Fruit fly (Drosophila melanogaster) whole organism, embryonic: ENCODE measurements around the gene CG3104.

Experiments used
- Adf1 ChIP-seq: fragments of 200-800 bp; sonication (Bioruptor generic); IDR thresholded peaks from 2 replicates; pipeline ENCODE4 v1.3.6; 2022; ENCODE audit warnings: missing biosample characterization, missing genetic modification characterization
- Atf6 ChIP-seq: fragments of 200-800 bp; sonication (Bioruptor generic); IDR thresholded peaks from 2 replicates; pipeline ENCODE4 v1.3.6; 2022; ENCODE audit warnings: missing biosample characterization, missing genetic modification characterization
- Bgb ChIP-seq: fragments of 200-800 bp; sonication (Bioruptor generic); IDR thresholded peaks from 2 replicates; pipeline ENCODE4 v1.3.6; 2022; ENCODE audit warnings: missing biosample characterization, missing genetic modification characterization; ENCODE audit not compliant: partially characterized antibody
- Blimp-1 ChIP-seq: fragments of 200-800 bp; sonication (Bioruptor generic); optimal IDR thresholded peaks from 3 replicates; lab custom pipeline; 2018; ENCODE audit warnings: missing biosample characterization, missing genetic modification characterization, mild to moderate bottlenecking, moderate library complexity, missing genetic modification reagents
- BtbVII ChIP-seq: fragments of 200-800 bp; sonication (Bioruptor generic); optimal IDR thresholded peaks from 3 replicates; lab custom pipeline; 2017; ENCODE audit warnings: missing biosample characterization, mild to moderate bottlenecking, missing genetic modification characterization
- CG10209 ChIP-seq: fragments of 200-800 bp; sonication (Bioruptor generic); optimal IDR thresholded peaks from 3 replicates; lab custom pipeline; 2017; ENCODE audit warnings: missing biosample characterization, mild to moderate bottlenecking, missing genetic modification characterization, missing genetic modification reagents
- CG10565 ChIP-seq: fragments of 200-800 bp; sonication (Bioruptor generic); optimal IDR thresholded peaks from 3 replicates; lab custom pipeline; 2016; ENCODE audit warnings: missing biosample characterization, mild to moderate bottlenecking, missing genetic modification characterization
- CG10959 ChIP-seq: fragments of 200-800 bp; sonication (Bioruptor generic); IDR thresholded peaks from 2 replicates; pipeline ENCODE4 v1.3.6; 2022; ENCODE audit warnings: missing biosample characterization, missing genetic modification characterization
- CG11093 ChIP-seq: fragments of 200-800 bp; sonication (Bioruptor generic); IDR thresholded peaks from 3 replicates; pipeline ENCODE4 v1.3.6; 2022; ENCODE audit warnings: missing biosample characterization, missing genetic modification characterization
- CG11398 ChIP-seq: fragments of 200-800 bp; sonication (Bioruptor generic); optimal IDR thresholded peaks from 2 replicates; lab custom pipeline; 2016; ENCODE audit warnings: missing biosample characterization, missing genetic modification characterization
- CG11695 ChIP-seq: fragments of 200-800 bp; sonication (Bioruptor generic); IDR thresholded peaks from 3 replicates; pipeline ENCODE4 v1.3.6; 2022; ENCODE audit warnings: missing biosample characterization, missing genetic modification characterization
- CG12299 ChIP-seq: fragments of 200-800 bp; sonication (Bioruptor generic); optimal IDR thresholded peaks from 2 replicates; lab custom pipeline; 2018; ENCODE audit warnings: missing biosample characterization, mild to moderate bottlenecking, missing genetic modification characterization
- CG13624 ChIP-seq: fragments of 200-800 bp; sonication (Bioruptor generic); optimal IDR thresholded peaks from 2 replicates; lab custom pipeline; 2016; ENCODE audit warnings: missing biosample characterization, missing genetic modification characterization
- CG14667 ChIP-seq: fragments of 200-800 bp; sonication (Bioruptor generic); IDR thresholded peaks from 2 replicates; pipeline ENCODE4 v1.3.6; 2022; ENCODE audit warnings: missing biosample characterization, missing genetic modification characterization
- CG15073 ChIP-seq: fragments of 200-800 bp; sonication (Bioruptor generic); optimal IDR thresholded peaks from 2 replicates; lab custom pipeline; 2016; ENCODE audit warnings: missing biosample characterization, missing genetic modification characterization
- CG17802 ChIP-seq: fragments of 200-800 bp; sonication (Bioruptor generic); optimal IDR thresholded peaks from 2 replicates; lab custom pipeline; 2018; ENCODE audit warnings: missing biosample characterization, mild to moderate bottlenecking, missing genetic modification characterization, moderate library complexity
- CG18262 ChIP-seq: fragments of 200-800 bp; optimal IDR thresholded peaks from 3 replicates; lab custom pipeline; 2019; ENCODE audit warnings: missing biosample characterization, mild to moderate bottlenecking, missing genetic modification characterization, moderate library complexity
- CG2202 ChIP-seq: fragments of 200-800 bp; sonication (Bioruptor generic); optimal IDR thresholded peaks from 2 replicates; lab custom pipeline; 2018; ENCODE audit warnings: missing biosample characterization, mild to moderate bottlenecking, missing genetic modification characterization
- CG33213 ChIP-seq: fragments of 200-800 bp; sonication (Bioruptor generic); optimal IDR thresholded peaks from 3 replicates; lab custom pipeline; 2016; ENCODE audit warnings: missing biosample characterization, missing genetic modification characterization
- CG4282 ChIP-seq: fragments of 200-800 bp; sonication (Bioruptor generic); optimal IDR thresholded peaks from 2 replicates; lab custom pipeline; 2016; ENCODE audit warnings: missing biosample characterization, missing genetic modification characterization
- CG6254 ChIP-seq: fragments of 200-800 bp; sonication (Bioruptor generic); optimal IDR thresholded peaks from 3 replicates; lab custom pipeline; 2017; ENCODE audit warnings: mild to moderate bottlenecking, missing biosample characterization, missing genetic modification reagents, missing genetic modification characterization
- Dek ChIP-seq: fragments of 200-800 bp; sonication (Bioruptor generic); optimal IDR thresholded peaks from 3 replicates; lab custom pipeline; 2019; ENCODE audit warnings: missing biosample characterization, mild to moderate bottlenecking, missing genetic modification characterization, moderate library complexity
- Dll ChIP-seq: fragments of 200-800 bp; sonication (Bioruptor generic); IDR thresholded peaks from 4 replicates; pipeline ENCODE4 v1.3.6; 2022; ENCODE audit warnings: missing biosample characterization, missing genetic modification characterization; ENCODE audit not compliant: partially characterized antibody
- ERR ChIP-seq: fragments of 200-800 bp; sonication (Bioruptor generic); optimal IDR thresholded peaks from 2 replicates; lab custom pipeline; 2016; ENCODE audit warnings: missing biosample characterization, missing genetic modification characterization
- H15 ChIP-seq: fragments of 200-800 bp; sonication (Bioruptor generic); IDR thresholded peaks from 3 replicates; pipeline ENCODE4 v1.3.6; 2022; ENCODE audit warnings: missing biosample characterization, missing genetic modification characterization
- Hmx ChIP-seq: fragments of 200-800 bp; sonication (Bioruptor generic); optimal IDR thresholded peaks from 2 replicates; lab custom pipeline; 2016; ENCODE audit warnings: missing biosample characterization, missing genetic modification characterization
- Hr39 ChIP-seq: fragments of >200 bp; optimal IDR thresholded peaks from 2 replicates; lab custom pipeline; 2017
- Kr ChIP-seq: fragments of 200-800 bp; sonication (Bioruptor generic); optimal IDR thresholded peaks from 2 replicates; lab custom pipeline; 2017; ENCODE audit warnings: missing biosample characterization, mild to moderate bottlenecking, missing genetic modification characterization
- Lhr ChIP-seq: fragments of 200-800 bp; sonication (Bioruptor generic); optimal IDR thresholded peaks from 3 replicates; lab custom pipeline; 2017; ENCODE audit warnings: mild to moderate bottlenecking, missing biosample characterization, missing genetic modification reagents, missing genetic modification characterization
- Med ChIP-seq: fragments of 200-800 bp; sonication (Bioruptor generic); peaks from one replicate; lab custom pipeline; 2016; ENCODE audit warnings: missing biosample characterization, missing genetic modification characterization, mild to moderate bottlenecking, inconsistent platforms, moderate library complexity
- Myb ChIP-seq: fragments of 200-800 bp; sonication (Bioruptor generic); optimal IDR thresholded peaks from 2 replicates; lab custom pipeline; 2016; ENCODE audit warnings: missing biosample characterization, missing genetic modification characterization
- NfI ChIP-seq: fragments of 200-800 bp; sonication (Bioruptor generic); optimal IDR thresholded peaks from 3 replicates; lab custom pipeline; 2018; ENCODE audit warnings: missing biosample characterization, mild to moderate bottlenecking, missing genetic modification characterization, moderate library complexity
- Oli ChIP-seq: fragments of 200-800 bp; sonication (Bioruptor generic); optimal IDR thresholded peaks from 2 replicates; lab custom pipeline; 2018; ENCODE audit warnings: missing biosample characterization, mild to moderate bottlenecking, missing genetic modification characterization, moderate library complexity
- Xrp1 ChIP-seq: fragments of 200-800 bp; sonication (Bioruptor generic); IDR thresholded peaks from 2 replicates; pipeline ENCODE4 v1.3.6; 2022; ENCODE audit warnings: missing biosample characterization, missing genetic modification characterization
- amos ChIP-seq: fragments of 200-800 bp; sonication (Bioruptor generic); IDR thresholded peaks from 2 replicates; pipeline ENCODE4 v1.3.6; 2022; ENCODE audit warnings: missing biosample characterization, missing genetic modification characterization; ENCODE audit not compliant: partially characterized antibody
- bbx ChIP-seq: fragments of 200-800 bp; sonication (Bioruptor generic); IDR thresholded peaks from 2 replicates; pipeline ENCODE4 v1.3.6; 2022; ENCODE audit warnings: missing biosample characterization, missing genetic modification characterization; ENCODE audit not compliant: partially characterized antibody
- cg ChIP-seq: fragments of 200-800 bp; sonication (Bioruptor generic); optimal IDR thresholded peaks from 3 replicates; lab custom pipeline; 2019; ENCODE audit warnings: missing biosample characterization, mild to moderate bottlenecking, missing genetic modification characterization, moderate library complexity
- chinmo ChIP-seq: fragments of 200-800 bp; sonication (Bioruptor generic); IDR thresholded peaks from 4 replicates; pipeline ENCODE4 v1.3.6; 2022; ENCODE audit warnings: missing biosample characterization, missing genetic modification characterization; ENCODE audit not compliant: partially characterized antibody
- dysf ChIP-seq: fragments of 200-800 bp; sonication (Bioruptor generic); IDR thresholded peaks from 3 replicates; pipeline ENCODE4 v1.3.6; 2022; ENCODE audit warnings: missing biosample characterization, missing genetic modification characterization
- eve ChIP-seq, 2 experiments: fragments of >200 bp; optimal IDR thresholded peaks; 2 replicates each; lab custom pipeline; 2017; ENCODE audit warnings: missing biosample characterization in 2 of 2, missing genetic modification characterization in 2 of 2
- fd64A ChIP-seq: fragments of 200-800 bp; sonication (Bioruptor generic); optimal IDR thresholded peaks from 3 replicates; lab custom pipeline; 2018; ENCODE audit warnings: missing biosample characterization, mild to moderate bottlenecking, missing genetic modification characterization
- gcm ChIP-seq: fragments of 200-800 bp; sonication (Bioruptor generic); optimal IDR thresholded peaks from 2 replicates; lab custom pipeline; 2019; ENCODE audit warnings: missing biosample characterization, mild to moderate bottlenecking, missing genetic modification characterization, moderate library complexity
- grn ChIP-seq: fragments of 200-800 bp; sonication (Bioruptor generic); optimal IDR thresholded peaks from 3 replicates; lab custom pipeline; 2017; ENCODE audit warnings: missing biosample characterization, missing genetic modification characterization
- jumu ChIP-seq: fragments of 200-800 bp; sonication (Bioruptor generic); optimal IDR thresholded peaks from 3 replicates; lab custom pipeline; 2016; ENCODE audit warnings: missing biosample characterization, missing genetic modification characterization
- lilli ChIP-seq: fragments of 200-800 bp; sonication (Bioruptor generic); optimal IDR thresholded peaks from 3 replicates; lab custom pipeline; 2016; ENCODE audit warnings: missing biosample characterization, missing genetic modification characterization
- p53 ChIP-seq: fragments of 200-800 bp; sonication (Bioruptor generic); optimal IDR thresholded peaks from 2 replicates; lab custom pipeline; 2016; ENCODE audit warnings: missing biosample characterization, missing genetic modification characterization
- pnt ChIP-seq: fragments of 200-800 bp; sonication (Bioruptor generic); optimal IDR thresholded peaks from 3 replicates; lab custom pipeline; 2016; ENCODE audit warnings: missing biosample characterization, missing genetic modification characterization
- scrt ChIP-seq: fragments of 200-800 bp; sonication (Bioruptor generic); optimal IDR thresholded peaks from 2 replicates; lab custom pipeline; 2018; ENCODE audit warnings: missing biosample characterization, mild to moderate bottlenecking, missing genetic modification characterization, moderate library complexity
- sisA ChIP-seq: fragments of 200-800 bp; sonication (Bioruptor generic); IDR thresholded peaks from 2 replicates; pipeline ENCODE4 v1.3.6; 2022; ENCODE audit warnings: missing biosample characterization, missing genetic modification characterization

CG3104 gene

dm6 chr2L:2857862-2858734, 2.5 kb upstream of the CG3104 start (continued):
- peak; percentile 48; the same call in 2 of the 3 replicates for TF ChIP-seq CG11695
- no peak for TF ChIP-seq p53 (GFP tag; lab: Kevin White, UChicago)
- TF ChIP-seq H15 (GFP tag; lab: Robert Waterston, UW) = no peak
- 0 out of 2 replicates have a peak, but pooled peaks have one; percentile 14 for TF ChIP-seq bbx (GFP tag; lab: Robert Waterston, UW)
- TF ChIP-seq Hr39 (lab: Kevin White, UChicago) = no peak
- peak; percentile 11 for TF ChIP-seq CG6254 (GFP tag; lab: Kevin White, UChicago)
- TF ChIP-seq BtbVII = no peak
- TF ChIP-seq CG14667 (GFP tag; lab: Robert Waterston, UW) = no peak
- peak; percentile 33 for TF ChIP-seq Oli (tag; lab: Kevin White, UChicago)
- no peak for TF ChIP-seq CG11093 (GFP tag; lab: Robert Waterston, UW)
- no peak for TF ChIP-seq CG10565 (GFP tag; lab: Kevin White, UChicago)
- no peak for TF ChIP-seq CG13624 (GFP tag; lab: Kevin White, UChicago)
- TF ChIP-seq Kr = no peak
- no peak for TF ChIP-seq amos (GFP tag; lab: Robert Waterston, UW)
- TF ChIP-seq Xrp1 (GFP tag; lab: Robert Waterston, UW) = peak; percentile 29; the same call in 1 of the 2 replicates
- no peak for TF ChIP-seq Adf1 (GFP tag; lab: Robert Waterston, UW)
- no peak for TF ChIP-seq Lhr (GFP tag; lab: Kevin White, UChicago)
- peak; percentile 11 for TF ChIP-seq Dek (tag; lab: Kevin White, UChicago)
- no peak; the same call in 1 of the 2 replicates for TF ChIP-seq CG10959 (GFP tag; lab: Robert Waterston, UW)
- peak in 1 of 2 experiments; percentile 22 for TF ChIP-seq eve (GFP tag; optimal IDR thresholded peaks at IDR 0.05; lab: Kevin White, UChicago)
- TF ChIP-seq pnt = no peak
- no peak for TF ChIP-seq Hmx (GFP tag; lab: Kevin White, UChicago)
- TF ChIP-seq scrt (GFP tag; lab: Kevin White, UChicago) = peak; percentile 43
- peak; percentile 6 for TF ChIP-seq CG4282 (GFP tag; lab: Kevin White, UChicago)
- TF ChIP-seq jumu (GFP tag; lab: Kevin White, UChicago) = no peak
- peak; percentile 12 for TF ChIP-seq CG18262 (tag; lab: Kevin White, UChicago)
- no peak for TF ChIP-seq NfI (GFP tag; lab: Kevin White, UChicago)
- TF ChIP-seq lilli (GFP tag; lab: Kevin White, UChicago) = peak; percentile 31
- no peak for TF ChIP-seq CG33213 (GFP tag; lab: Kevin White, UChicago)
- TF ChIP-seq Dll (GFP tag; lab: Robert Waterston, UW) = no peak
- no peak for TF ChIP-seq CG12299 (tag; lab: Kevin White, UChicago)
- TF ChIP-seq ERR (GFP tag; lab: Kevin White, UChicago) = peak; percentile 19
- no peak for TF ChIP-seq gcm
- TF ChIP-seq chinmo (GFP tag; lab: Robert Waterston, UW) = peak; percentile 88; the same call in 3 of the 4 replicates
- peak; percentile 2 for TF ChIP-seq CG10209 (GFP tag; lab: Kevin White, UChicago)
- TF ChIP-seq CG15073 (GFP tag; lab: Kevin White, UChicago) = no peak
- TF ChIP-seq dysf (GFP tag; lab: Robert Waterston, UW) = 0 out of 3 replicates have a peak, but pooled peaks have one; percentile 40
- TF ChIP-seq CG11398 = no peak
- peak; percentile 85 for TF ChIP-seq grn
- TF ChIP-seq sisA (GFP tag; lab: Robert Waterston, UW) = no peak
- peak; percentile 47; the same call in 1 of the 2 replicates for TF ChIP-seq Bgb
- TF ChIP-seq fd64A (GFP tag; lab: Kevin White, UChicago) = no peak
- TF ChIP-seq cg = peak; percentile 85
- peak; percentile 66 for TF ChIP-seq Med (GFP tag; lab: Kevin White, UChicago)
- no peak for TF ChIP-seq CG17802 (tag; lab: Kevin White, UChicago)
- no peak for TF ChIP-seq Myb
- TF ChIP-seq Atf6 (GFP tag; lab: Robert Waterston, UW) = no peak
- peak; percentile 62 for TF ChIP-seq Blimp-1 (GFP tag; lab: Kevin White, UChicago)
- TF ChIP-seq CG2202 (tag; lab: Kevin White, UChicago) = no peak
